Worm (Caenorhabditis elegans) whole organism, young adult: ENCODE measurements around the gene jip-1.

ENCODE experiments used
- B0019.2 ChIP-seq: fragments of 200-800 bp; sonication (Bioruptor generic); conservative IDR thresholded peaks from 2 replicates; pipeline ENCODE4 v1.3.6; 2022; ENCODE audit warnings: missing genetic modification reagents, missing genetic modification characterization, missing compliant biosample characterization
- B0261.1 ChIP-seq: sonication (generic microtip); optimal IDR thresholded peaks from 2 replicates; lab custom pipeline; 2016; ENCODE audit warnings: mild to moderate bottlenecking, missing genetic modification characterization, moderate library complexity, missing compliant biosample characterization
- D2030.7 ChIP-seq: fragments of 200-800 bp; sonication (Bioruptor generic); IDR thresholded peaks from 2 replicates; pipeline ENCODE4 v1.3.6; 2022; ENCODE audit warnings: missing genetic modification reagents, missing genetic modification characterization, missing compliant biosample characterization
- F22D6.2 ChIP-seq: sonication (generic microtip); optimal IDR thresholded peaks from 2 replicates; lab custom pipeline; 2016; ENCODE audit warnings: mild to moderate bottlenecking, missing genetic modification characterization, missing compliant biosample characterization
- F49E8.2 ChIP-seq: sonication (generic microtip); optimal IDR thresholded peaks from 3 replicates; lab custom pipeline; 2017; ENCODE audit warnings: missing genetic modification characterization, mild to moderate bottlenecking, missing compliant biosample characterization, antibody characterized with exemption, moderate library complexity; ENCODE audit not compliant: insufficient read depth
- F55B11.4 ChIP-seq: sonication (generic microtip); optimal IDR thresholded peaks from 2 replicates; lab custom pipeline; 2016; ENCODE audit warnings: missing compliant biosample characterization, missing genetic modification characterization, borderline replicate concordance; ENCODE audit not compliant: insufficient read depth
- K12H6.12 ChIP-seq: fragments of 200-800 bp; sonication (Bioruptor generic); optimal IDR thresholded peaks from 2 replicates; lab custom pipeline; 2018; ENCODE audit warnings: mild to moderate bottlenecking, missing genetic modification characterization, missing compliant biosample characterization
- T26A5.8 ChIP-seq: sonication (generic microtip); optimal IDR thresholded peaks from 2 replicates; lab custom pipeline; 2016; ENCODE audit warnings: missing genetic modification characterization, missing compliant biosample characterization
- Y53F4B.3 ChIP-seq: fragments of 200-800 bp; sonication (Bioruptor generic); IDR thresholded peaks from 2 replicates; pipeline ENCODE4 v1.3.6; 2022; ENCODE audit warnings: missing genetic modification reagents, missing genetic modification characterization, missing compliant biosample characterization
- Y79H2A.3 ChIP-seq: fragments of 200-800 bp; sonication (Bioruptor generic); conservative IDR thresholded peaks from 2 replicates; pipeline ENCODE4 v1.3.6; 2022; ENCODE audit warnings: missing genetic modification reagents, missing genetic modification characterization, missing compliant biosample characterization
- ZK185.1 ChIP-seq: sonication (generic microtip); optimal IDR thresholded peaks from 2 replicates; lab custom pipeline; 2016; ENCODE audit warnings: mild to moderate bottlenecking, missing genetic modification characterization, missing compliant biosample characterization; ENCODE audit not compliant: poor library complexity, severe bottlenecking
- aptf-2 ChIP-seq: fragments of 200-800 bp; sonication (Bioruptor generic); conservative IDR thresholded peaks from 2 replicates; pipeline ENCODE4 v1.3.6; 2022; ENCODE audit warnings: missing genetic modification reagents, missing genetic modification characterization, missing compliant biosample characterization
- aptf-3 ChIP-seq: fragments of 200-800 bp; sonication (Bioruptor generic); IDR thresholded peaks from 2 replicates; pipeline ENCODE4 v1.3.6; 2022; ENCODE audit warnings: missing genetic modification characterization, missing compliant biosample characterization
- bed-1 ChIP-seq: fragments of 200-800 bp; sonication (Bioruptor generic); IDR thresholded peaks from 2 replicates; pipeline ENCODE4 v1.3.6; 2022; ENCODE audit warnings: missing genetic modification reagents, missing genetic modification characterization, missing compliant biosample characterization
- bed-2 ChIP-seq: fragments of 200-800 bp; sonication (Bioruptor generic); IDR thresholded peaks from 2 replicates; pipeline ENCODE4 v1.3.6; 2022; ENCODE audit warnings: missing genetic modification reagents, missing genetic modification characterization, missing compliant biosample characterization
- cebp-1 ChIP-seq, 2 experiments: fragments of 200-800 bp in 1 of 2; sonication (Bioruptor generic) in 1 of 2; sonication (generic microtip) in 1 of 2; IDR thresholded peaks in 1 of 2; optimal IDR thresholded peaks in 1 of 2; 2 replicates each; pipeline versions ENCODE4 v1.3.6 to Lab custom; 2017 to 2022; ENCODE audit warnings: missing compliant biosample characterization in 2 of 2, missing genetic modification characterization in 2 of 2, mild to moderate bottlenecking in 1 of 2, missing genetic modification reagents in 1 of 2, moderate library complexity in 1 of 2
- ceh-40 ChIP-seq: fragments of 200-800 bp; sonication (Bioruptor generic); IDR thresholded peaks from 2 replicates; pipeline ENCODE4 v1.3.6; 2022; ENCODE audit warnings: missing genetic modification characterization, missing compliant biosample characterization
- ceh-79 ChIP-seq: sonication (generic microtip); optimal IDR thresholded peaks from 2 replicates; lab custom pipeline; 2017; ENCODE audit warnings: mild to moderate bottlenecking, missing genetic modification characterization, missing compliant biosample characterization
- efl-1 ChIP-seq: fragments of 150-350 bp; optimal IDR thresholded peaks from 2 replicates; lab custom pipeline; 2014; ENCODE audit warnings: missing biosample characterization, missing genetic modification reagents, missing genetic modification characterization
- egl-44 ChIP-seq: fragments of 200-800 bp; sonication (Bioruptor generic); IDR thresholded peaks from 2 replicates; pipeline ENCODE4 v1.3.6; 2022; ENCODE audit warnings: missing genetic modification reagents, missing genetic modification characterization, missing compliant biosample characterization
- egrh-3 ChIP-seq: fragments of 200-800 bp; sonication (Bioruptor generic); IDR thresholded peaks from 2 replicates; pipeline ENCODE4 v1.3.6; 2022; ENCODE audit warnings: missing genetic modification reagents, missing genetic modification characterization, missing compliant biosample characterization
- ets-4 ChIP-seq: fragments of 200-800 bp; sonication (Bioruptor generic); optimal IDR thresholded peaks from 2 replicates; lab custom pipeline; 2018; ENCODE audit warnings: mild to moderate bottlenecking, missing genetic modification characterization, missing compliant biosample characterization
- him-1 ChIP-seq: sonication (generic microtip); optimal IDR thresholded peaks from 2 replicates; lab custom pipeline; 2016; ENCODE audit warnings: missing genotype, missing genetic modification reagents, missing genetic modification characterization, missing compliant biosample characterization
- hlh-26 ChIP-seq: fragments of 200-800 bp; sonication (Bioruptor generic); conservative IDR thresholded peaks from 2 replicates; pipeline ENCODE4 v1.3.6; 2022; ENCODE audit warnings: missing genetic modification reagents, missing genetic modification characterization, missing compliant biosample characterization
- let-607 ChIP-seq, 2 experiments: fragments of 200-800 bp in 1 of 2; sonication (Bioruptor generic) in 1 of 2; sonication (generic microtip) in 1 of 2; optimal IDR thresholded peaks; 2 replicates each; lab custom pipeline; 2016 to 2018; ENCODE audit warnings: mild to moderate bottlenecking in 2 of 2, missing compliant biosample characterization in 2 of 2, missing genetic modification characterization in 2 of 2, moderate library complexity in 2 of 2, missing genotype in 1 of 2
- lin-35 ChIP-seq, 3 experiments: fragments of 150-350 bp in 2 of 3; sonication (generic microtip) in 1 of 3; optimal IDR thresholded peaks; 2 replicates each; lab custom pipeline; 2014 to 2018; ENCODE audit warnings: missing biosample characterization in 3 of 3, missing genetic modification characterization in 3 of 3, missing genetic modification reagents in 3 of 3
- lin-40 ChIP-seq: sonication (generic microtip); optimal IDR thresholded peaks from 2 replicates; lab custom pipeline; 2016; ENCODE audit warnings: missing genetic modification characterization, mild to moderate bottlenecking, missing compliant biosample characterization, missing genotype, missing genetic modification reagents
- lin-54 ChIP-seq: fragments of 200-800 bp; sonication (Bioruptor generic); optimal IDR thresholded peaks from 2 replicates; lab custom pipeline; 2018; ENCODE audit warnings: mild to moderate bottlenecking, missing genetic modification characterization, missing compliant biosample characterization
- lsl-1 ChIP-seq: fragments of 200-800 bp; sonication (Bioruptor generic); optimal IDR thresholded peaks from 2 replicates; lab custom pipeline; 2018; ENCODE audit warnings: mild to moderate bottlenecking, missing genetic modification characterization, moderate library complexity, missing compliant biosample characterization
- madf-3 ChIP-seq: fragments of 200-800 bp; sonication (Bioruptor generic); IDR thresholded peaks from 2 replicates; pipeline ENCODE4 v1.3.6; 2022; ENCODE audit warnings: missing genetic modification reagents, missing genetic modification characterization, missing compliant biosample characterization
- madf-8 ChIP-seq: fragments of 200-800 bp; sonication (Bioruptor generic); conservative IDR thresholded peaks from 2 replicates; pipeline ENCODE4 v1.3.6; 2022; ENCODE audit warnings: missing genetic modification reagents, missing genetic modification characterization, missing compliant biosample characterization
- mcd-1 ChIP-seq: fragments of 200-800 bp; sonication (Bioruptor generic); IDR thresholded peaks from 2 replicates; pipeline ENCODE4 v1.3.6; 2022; ENCODE audit warnings: missing genetic modification reagents, missing genetic modification characterization, missing compliant biosample characterization
- nfya-1 ChIP-seq: sonication (generic microtip); optimal IDR thresholded peaks from 2 replicates; lab custom pipeline; 2017; ENCODE audit warnings: antibody characterized with exemption, missing compliant biosample characterization, missing genetic modification characterization, borderline replicate concordance; ENCODE audit not compliant: insufficient read depth
- nhr-120 ChIP-seq: fragments of 200-800 bp; sonication (Bioruptor generic); IDR thresholded peaks from 2 replicates; pipeline ENCODE4 v1.3.6; 2022; ENCODE audit warnings: missing genetic modification characterization, missing compliant biosample characterization
- nhr-179 ChIP-seq: sonication (generic microtip); optimal IDR thresholded peaks from 2 replicates; lab custom pipeline; 2016; ENCODE audit warnings: mild to moderate bottlenecking, missing genetic modification characterization, missing compliant biosample characterization
- nhr-27 ChIP-seq: fragments of 200-800 bp; sonication (Bioruptor generic); optimal IDR thresholded peaks from 2 replicates; lab custom pipeline; 2018; ENCODE audit warnings: mild to moderate bottlenecking, missing genetic modification characterization, moderate library complexity, missing compliant biosample characterization
- rpc-1 ChIP-seq, 2 experiments: fragments of 150-350 bp in 1 of 2; sonication (generic microtip) in 1 of 2; optimal IDR thresholded peaks; 2 replicates each; lab custom pipeline; 2014 to 2018; ENCODE audit warnings: missing biosample characterization in 1 of 2, missing genetic modification characterization in 1 of 2, missing genetic modification reagents in 1 of 2, missing genotype in 1 of 2
- snpc-4 ChIP-seq, 5 experiments: fragments of 150-350 bp in 1 of 5; sonication (generic microtip) in 4 of 5; optimal IDR thresholded peaks; 2 replicates each; lab custom pipeline; 2014 to 2018; ENCODE audit warnings: missing genetic modification characterization in 5 of 5, missing biosample characterization in 3 of 5, antibody characterized with exemption in 2 of 5, mild to moderate bottlenecking in 2 of 5, missing compliant biosample characterization in 2 of 5, missing genotype in 2 of 5, moderate library complexity in 2 of 5, missing genetic modification reagents in 1 of 5
- tbp1 ChIP-seq: fragments of 200-800 bp; sonication (Bioruptor generic); optimal IDR thresholded peaks from 2 replicates; lab custom pipeline; 2018; ENCODE audit warnings: mild to moderate bottlenecking, missing genetic modification characterization, missing compliant biosample characterization
- zim-3 ChIP-seq: sonication (generic microtip); optimal IDR thresholded peaks from 2 replicates; lab custom pipeline; 2017; ENCODE audit warnings: mild to moderate bottlenecking, missing genetic modification characterization, moderate library complexity, missing compliant biosample characterization

The jip-1 gene

ce11 chrII:1362423-1362822 is 35.6 kb downstream of the jip-1 start:
- TF ChIP-seq tbp1 (GFP tag; lab: Kevin White, UChicago) (peak; percentile 51), bed-2 (no peak), aptf-2 (GFP tag; lab: Robert Waterston, UW) (no peak), him-1 (tag; lab: Kevin White, UChicago) (no peak), Y53F4B.3 (GFP tag; lab: Robert Waterston, UW) (no peak), F55B11.4 (tag; lab: Kevin White, UChicago) (no peak), rpc-1 (optimal IDR thresholded peaks at IDR 0.05; lab: Kevin White, UChicago) (peak; percentile 26), rpc-1 (tag; optimal IDR thresholded peaks at IDR 0.05; lab: Kevin White, UChicago) (peak; percentile 60)

DNA sequence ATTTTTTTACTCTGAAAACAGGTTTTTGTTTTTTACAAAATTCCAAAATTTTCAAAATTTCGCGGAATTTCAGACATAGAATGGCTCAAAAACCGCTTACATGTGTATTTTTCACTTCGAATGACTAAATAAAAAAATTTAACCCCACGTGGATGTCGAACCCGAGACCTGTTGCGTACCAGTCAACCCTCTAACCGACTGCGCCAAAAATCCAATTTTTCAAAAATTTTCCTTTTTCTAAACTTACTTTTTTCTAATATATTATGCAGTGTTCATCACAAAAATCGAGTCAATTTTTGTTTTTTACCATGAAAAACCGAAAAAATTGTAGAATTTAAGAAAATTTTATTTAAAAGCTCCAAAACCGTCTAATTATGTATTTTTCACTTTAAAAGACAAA is 39.2 kb downstream of the jip-1 start:
- TF ChIP-seq B0261.1 (peak; percentile 29), let-607 (tag; optimal IDR thresholded peaks at IDR 0.05; lab: Kevin White, UChicago) (no peak), rpc-1 (optimal IDR thresholded peaks at IDR 0.05; lab: Kevin White, UChicago) (peak; percentile 19), rpc-1 (tag; optimal IDR thresholded peaks at IDR 0.05; lab: Kevin White, UChicago) (peak; percentile 61), nhr-27 (tag; lab: Kevin White, UChicago) (no peak), tbp1 (GFP tag; lab: Kevin White, UChicago) (peak; percentile 69)

- TF ChIP-seq ets-4 (no peak), rpc-1 (optimal IDR thresholded peaks at IDR 0.05; lab: Kevin White, UChicago) (no peak), rpc-1 (tag; optimal IDR thresholded peaks at IDR 0.05; lab: Kevin White, UChicago) (peak; percentile 4), ceh-79 (tag; lab: Kevin White, UChicago) (no peak), ZK185.1 (no peak), cebp-1 (GFP tag; IDR thresholded peaks at IDR 0.05; lab: Robert Waterston, UW) (no peak), cebp-1 (tag; optimal IDR thresholded peaks at IDR 0.05; lab: Kevin White, UChicago) (no peak), egrh-3 (GFP tag; lab: Robert Waterston, UW) (no peak)
- TF ChIP-seq, all 124 proteins: peak for 1
These were observed 42.0 kb downstream of the jip-1 start for ce11 chrII:1368756-1369155.

DNA sequence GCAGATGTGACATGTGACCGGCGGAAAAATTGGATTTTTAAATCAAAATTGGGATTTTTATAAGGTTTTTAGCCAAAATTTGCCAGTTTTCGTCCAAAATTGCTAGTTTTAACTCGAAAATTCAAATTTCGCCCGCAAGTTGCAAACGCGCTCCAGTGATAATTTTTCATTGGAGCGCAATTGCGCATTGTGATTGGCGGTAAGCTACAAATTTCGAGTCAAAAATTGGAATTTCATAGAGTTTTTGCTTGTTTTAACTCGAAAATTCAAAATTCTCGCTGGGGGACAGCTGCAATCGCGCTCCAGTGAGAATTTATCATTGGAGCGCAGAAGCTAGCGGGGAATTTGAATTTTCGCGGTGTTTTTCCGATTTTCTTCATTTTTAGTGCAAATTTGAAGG is 42.5 kb downstream of the jip-1 start:
- no peak for TF ChIP-seq madf-3 (GFP tag; lab: Robert Waterston, UW)
- peak; percentile 46 for TF ChIP-seq lsl-1 (GFP tag; lab: Kevin White, UChicago)
- TF ChIP-seq nhr-27 (tag; lab: Kevin White, UChicago) = no peak
- TF ChIP-seq nhr-120 (GFP tag; lab: Robert Waterston, UW) = no peak
- TF ChIP-seq aptf-3 = no peak
- TF ChIP-seq D2030.7 = no peak
- TF ChIP-seq K12H6.12 (tag; lab: Kevin White, UChicago) = no peak
- TF ChIP-seq snpc-4 (GFP tag; optimal IDR thresholded peaks at IDR 0.05; lab: Kevin White, UChicago) = no peak
- no peak for TF ChIP-seq snpc-4 (tag; optimal IDR thresholded peaks at IDR 0.05; lab: Kevin White, UChicago)
- no peak for TF ChIP-seq lin-40 (tag; lab: Kevin White, UChicago)
- no peak for TF ChIP-seq Y79H2A.3 (GFP tag; lab: Robert Waterston, UW)
- TF ChIP-seq F22D6.2 = no peak
- TF ChIP-seq T26A5.8 (tag; lab: Kevin White, UChicago) = no peak
- no peak for TF ChIP-seq nhr-179 (tag; lab: Kevin White, UChicago)
- no peak for TF ChIP-seq madf-8
- no peak for TF ChIP-seq ceh-40 (GFP tag; lab: Robert Waterston, UW)
- no peak for TF ChIP-seq B0019.2 (GFP tag; lab: Robert Waterston, UW)
- no peak for TF ChIP-seq zim-3 (tag; lab: Kevin White, UChicago)
- TF ChIP-seq bed-1 (GFP tag; lab: Robert Waterston, UW) = no peak
- TF ChIP-seq lin-54 (GFP tag; lab: Kevin White, UChicago) = peak; percentile 57
- TF ChIP-seq F49E8.2 (tag; lab: Kevin White, UChicago) = peak; percentile 26
- TF ChIP-seq efl-1 (GFP tag; lab: Kevin White, UChicago) = peak; percentile 33
- no peak for TF ChIP-seq Y53F4B.3 (GFP tag; lab: Robert Waterston, UW)
- TF ChIP-seq bed-2 = no peak
- peak; percentile 83 for TF ChIP-seq mcd-1 (GFP tag; lab: Robert Waterston, UW)
- TF ChIP-seq egl-44 = no peak
- TF ChIP-seq nfya-1 (tag; lab: Kevin White, UChicago) = no peak
- TF ChIP-seq ets-4 = no peak
- no peak for TF ChIP-seq hlh-26 (GFP tag; lab: Robert Waterston, UW)
- TF ChIP-seq lin-35 (GFP tag; optimal IDR thresholded peaks at IDR 0.05; lab: Kevin White, UChicago) = no peak
